Worm (Caenorhabditis elegans) whole organism, mixed stage, embryonic: ENCODE results near the gene vha-1.

ENCODE experiments used
- blmp-1 ChIP-seq: fragments of 150-350 bp; optimal IDR thresholded peaks from 2 replicates; lab custom pipeline; 2014; ENCODE audit warnings: missing biosample characterization, missing genetic modification characterization
- ceh-39 ChIP-seq: fragments of 150-350 bp; optimal IDR thresholded peaks from 2 replicates; lab custom pipeline; 2014; ENCODE audit warnings: missing biosample characterization, missing genetic modification characterization
- ceh-43 ChIP-seq: fragments of 200-800 bp; sonication (Bioruptor generic); optimal IDR thresholded peaks from 2 replicates; lab custom pipeline; 2018; ENCODE audit warnings: mild to moderate bottlenecking, missing genetic modification characterization, moderate library complexity, missing compliant biosample characterization
- ceh-83 ChIP-seq: fragments of 200-800 bp; sonication (Bioruptor generic); optimal IDR thresholded peaks from 2 replicates; lab custom pipeline; 2018; ENCODE audit warnings: mild to moderate bottlenecking, missing genetic modification characterization, missing compliant biosample characterization
- ces-1 ChIP-seq: fragments of 150-350 bp; optimal IDR thresholded peaks from 2 replicates; lab custom pipeline; 2014; ENCODE audit warnings: missing biosample characterization, missing genetic modification reagents, missing genetic modification characterization
- cnd-1 ChIP-seq: fragments of 200-800 bp; sonication (Bioruptor generic); optimal IDR thresholded peaks from 2 replicates; lab custom pipeline; 2018; ENCODE audit warnings: mild to moderate bottlenecking, missing genetic modification characterization, missing compliant biosample characterization
- elt-1 ChIP-seq: sonication (generic microtip); optimal IDR thresholded peaks from 2 replicates; lab custom pipeline; 2017; ENCODE audit warnings: missing genetic modification characterization, mild to moderate bottlenecking, missing compliant biosample characterization, antibody characterized with exemption, moderate library complexity, borderline replicate concordance; ENCODE audit not compliant: insufficient read depth
- flh-1 ChIP-seq: fragments of 200-800 bp; sonication (Bioruptor generic); optimal IDR thresholded peaks from 2 replicates; lab custom pipeline; 2018; ENCODE audit warnings: mild to moderate bottlenecking, missing genetic modification characterization, moderate library complexity, missing compliant biosample characterization
- ham-2 ChIP-seq: fragments of 200-800 bp; sonication (Bioruptor generic); optimal IDR thresholded peaks from 2 replicates; lab custom pipeline; 2018; ENCODE audit warnings: mild to moderate bottlenecking, missing genetic modification characterization, missing compliant biosample characterization
- hlh-1 ChIP-seq: fragments of 150-350 bp; optimal IDR thresholded peaks from 2 replicates; lab custom pipeline; 2014; ENCODE audit warnings: missing biosample characterization, missing genetic modification reagents, missing genetic modification characterization
- lin-13 ChIP-seq: fragments of 150-350 bp; optimal IDR thresholded peaks from 2 replicates; lab custom pipeline; 2014; ENCODE audit warnings: missing biosample characterization, missing genetic modification characterization
- lin-32 ChIP-seq: fragments of 200-800 bp; sonication (Bioruptor generic); optimal IDR thresholded peaks from 2 replicates; lab custom pipeline; 2018; ENCODE audit warnings: mild to moderate bottlenecking, missing genetic modification characterization, missing compliant biosample characterization
- lsy-2 ChIP-seq: fragments of 150-350 bp; optimal IDR thresholded peaks from 2 replicates; lab custom pipeline; 2014; ENCODE audit warnings: missing biosample characterization, missing genetic modification characterization
- mab-5 ChIP-seq: fragments of 150-350 bp; optimal IDR thresholded peaks from 2 replicates; lab custom pipeline; 2014; ENCODE audit warnings: missing biosample characterization, missing genetic modification characterization
- mep-1 ChIP-seq: fragments of 150-350 bp; optimal IDR thresholded peaks from 2 replicates; lab custom pipeline; 2017; ENCODE audit warnings: missing biosample characterization, missing genetic modification reagents, missing genetic modification characterization, inconsistent platforms
- mls-2 ChIP-seq: sonication (generic microtip); optimal IDR thresholded peaks from 2 replicates; lab custom pipeline; 2016; ENCODE audit warnings: mild to moderate bottlenecking, missing genetic modification characterization, moderate library complexity, missing compliant biosample characterization
- nhr-2 ChIP-seq: fragments of 150-350 bp; optimal IDR thresholded peaks from 2 replicates; lab custom pipeline; 2014; ENCODE audit warnings: missing biosample characterization, missing genetic modification characterization
- nhr-237 ChIP-seq: fragments of 150-350 bp; optimal IDR thresholded peaks from 2 replicates; lab custom pipeline; 2014; ENCODE audit warnings: missing biosample characterization, missing genetic modification characterization
- nhr-76 ChIP-seq: sonication (generic microtip); optimal IDR thresholded peaks from 2 replicates; lab custom pipeline; 2017; ENCODE audit warnings: missing biosample characterization, missing genetic modification characterization
- pha-4 ChIP-seq: fragments of 150-350 bp; optimal IDR thresholded peaks from 2 replicates; lab custom pipeline; 2018; ENCODE audit warnings: missing biosample characterization, missing genetic modification reagents, missing genetic modification characterization
- snpc-4 ChIP-seq: fragments of 150-350 bp; optimal IDR thresholded peaks from 2 replicates; lab custom pipeline; 2014; ENCODE audit warnings: missing biosample characterization, missing genetic modification characterization
- sptf-1 ChIP-seq: sonication (generic microtip); optimal IDR thresholded peaks from 2 replicates; lab custom pipeline; 2017; ENCODE audit warnings: mild to moderate bottlenecking, missing genetic modification characterization, moderate library complexity, missing compliant biosample characterization
- tbx-8 ChIP-seq: fragments of 200-800 bp; sonication (Bioruptor generic); optimal IDR thresholded peaks from 2 replicates; lab custom pipeline; 2018; ENCODE audit warnings: mild to moderate bottlenecking, missing genetic modification characterization, moderate library complexity, missing compliant biosample characterization
- unc-120 ChIP-seq: sonication (generic microtip); optimal IDR thresholded peaks from 2 replicates; lab custom pipeline; 2017; ENCODE audit warnings: missing genetic modification characterization, missing compliant biosample characterization; ENCODE audit not compliant: poor library complexity, severe bottlenecking
- unc-39 ChIP-seq: fragments of 150-350 bp; optimal IDR thresholded peaks from 2 replicates; lab custom pipeline; 2014; ENCODE audit warnings: missing biosample characterization, missing genetic modification characterization
- unc-62 ChIP-seq: fragments of 150-350 bp; optimal IDR thresholded peaks from 2 replicates; lab custom pipeline; 2014; ENCODE audit warnings: missing biosample characterization, missing genetic modification reagents, missing genetic modification characterization
- zip-8 ChIP-seq: fragments of 150-350 bp; optimal IDR thresholded peaks from 2 replicates; lab custom pipeline; 2014; ENCODE audit warnings: missing biosample characterization, missing genetic modification characterization
- ztf-11 ChIP-seq: fragments of 150-350 bp; optimal IDR thresholded peaks from 2 replicates; lab custom pipeline; 2014; ENCODE audit warnings: missing biosample characterization, missing genetic modification characterization

vha-1 gene

DNA sequence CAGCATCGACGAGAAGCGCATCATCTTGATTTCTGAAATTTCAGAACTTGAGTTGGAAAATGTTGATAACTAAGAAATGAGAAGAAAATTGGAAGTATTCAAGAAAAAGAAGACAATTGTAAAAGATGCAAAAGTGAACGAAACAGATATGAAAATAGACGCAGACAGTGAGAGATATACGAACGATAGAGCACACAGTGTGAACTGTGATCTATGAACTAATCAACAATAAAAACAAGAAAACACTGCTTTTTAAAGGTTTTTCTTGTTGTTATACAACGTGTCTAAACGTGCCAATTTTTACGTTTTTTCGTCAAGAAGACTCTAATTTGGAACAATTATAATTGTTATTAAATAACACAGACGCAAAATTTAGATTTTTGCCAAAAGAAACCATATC lies 28.2 kb upstream of the vha-1 start, which contains the start of gene ech-6:
Gene ech-6, minus strand, starts transcription at position 32 of the 400 bp plus-strand sequence.
- no peak for TF ChIP-seq ham-2 (GFP tag; lab: Kevin White, UChicago)
- TF ChIP-seq blmp-1 (tag; lab: Kevin White, UChicago): no peak
- TF ChIP-seq ces-1 (GFP tag; lab: Kevin White, UChicago): no peak

DNA sequence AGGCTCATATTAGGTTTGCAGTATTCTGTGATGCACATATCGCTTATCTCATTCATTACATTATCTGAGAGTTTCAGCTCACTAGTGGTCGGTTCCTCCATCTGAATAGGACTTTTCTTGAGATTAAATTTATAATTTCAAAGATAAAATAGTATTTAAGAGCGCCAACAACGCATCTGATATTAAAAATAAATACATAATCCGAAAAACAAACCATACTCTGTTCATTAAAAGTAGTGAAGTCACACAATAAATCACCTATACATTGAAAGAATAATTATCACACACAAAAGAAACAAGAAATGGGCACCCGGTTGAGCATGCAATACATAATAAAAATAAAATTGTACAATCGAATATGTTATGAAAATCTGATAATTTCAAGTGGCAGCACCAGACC lies 23.6 kb upstream of the vha-1 start, which contains the start of gene vps-53:
Gene vps-53, minus strand, starts transcription at position 101 of the 400 bp plus-strand sequence.
- no peak for TF ChIP-seq cnd-1 (tag; lab: Kevin White, UChicago)
- no peak for TF ChIP-seq ces-1 (GFP tag; lab: Kevin White, UChicago)
- TF ChIP-seq lin-13 (tag; lab: Kevin White, UChicago): no peak
- no peak for TF ChIP-seq mep-1
- no peak for TF ChIP-seq nhr-237 (tag; lab: Kevin White, UChicago)
- no peak for TF ChIP-seq snpc-4 (tag; lab: Kevin White, UChicago)
- TF ChIP-seq nhr-2 (tag; lab: Kevin White, UChicago): no peak
- TF ChIP-seq sptf-1 (tag; lab: Kevin White, UChicago): no peak
- no peak for TF ChIP-seq mab-5 (tag; lab: Kevin White, UChicago)
- no peak for TF ChIP-seq unc-120 (tag; lab: Kevin White, UChicago)
- TF ChIP-seq ceh-43: no peak
- TF ChIP-seq ceh-39: no peak
- TF ChIP-seq lsy-2 (tag; lab: Kevin White, UChicago): no peak
- TF ChIP-seq pha-4 (tag; lab: Kevin White, UChicago): no peak
- TF ChIP-seq ztf-11 (tag; lab: Kevin White, UChicago): no peak
- no peak for TF ChIP-seq elt-1 (tag; lab: Kevin White, UChicago)

ce11 chrIII:9758848-9759247 lies 22.2 kb upstream of the vha-1 start, which contains the start of gene rmd-1:
Gene rmd-1 (plus strand): TSS chrIII:9759094.
- TF ChIP-seq flh-1 (GFP tag; lab: Kevin White, UChicago): no peak

DNA sequence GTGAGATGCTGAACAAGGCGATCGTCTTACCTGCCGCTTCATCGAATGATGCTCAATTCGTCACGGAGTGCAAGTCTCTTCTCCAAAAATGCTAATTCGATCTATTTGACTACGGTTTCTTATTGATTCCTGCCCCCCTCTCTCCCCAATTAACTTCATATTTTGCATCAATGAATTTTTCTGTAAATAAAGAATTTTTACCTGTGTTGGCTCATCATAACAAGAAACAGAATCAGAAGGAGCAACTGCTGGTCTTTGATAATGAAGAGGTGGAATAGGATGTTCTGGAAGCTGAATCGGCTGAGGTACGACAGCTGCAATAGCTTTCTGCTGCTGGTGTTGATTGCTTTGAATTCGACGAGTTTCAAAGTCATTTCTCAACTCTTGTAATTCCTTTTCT lies 20.9 kb upstream of the vha-1 start:
- no peak for TF ChIP-seq unc-62 (GFP tag; lab: Kevin White, UChicago)
- no peak for TF ChIP-seq nhr-76 (tag; lab: Kevin White, UChicago)
- no peak for TF ChIP-seq unc-120 (tag; lab: Kevin White, UChicago)
- no peak for TF ChIP-seq blmp-1 (tag; lab: Kevin White, UChicago)
- TF ChIP-seq ceh-43: no peak
- TF ChIP-seq pha-4 (tag; lab: Kevin White, UChicago): no peak
- TF ChIP-seq ham-2 (GFP tag; lab: Kevin White, UChicago): no peak
- no peak for TF ChIP-seq unc-39 (tag; lab: Kevin White, UChicago)
- TF ChIP-seq lin-32 (GFP tag; lab: Kevin White, UChicago): no peak
- TF ChIP-seq snpc-4 (tag; lab: Kevin White, UChicago): no peak
- no peak for TF ChIP-seq lin-13 (tag; lab: Kevin White, UChicago)
- no peak for TF ChIP-seq cnd-1 (tag; lab: Kevin White, UChicago)

DNA sequence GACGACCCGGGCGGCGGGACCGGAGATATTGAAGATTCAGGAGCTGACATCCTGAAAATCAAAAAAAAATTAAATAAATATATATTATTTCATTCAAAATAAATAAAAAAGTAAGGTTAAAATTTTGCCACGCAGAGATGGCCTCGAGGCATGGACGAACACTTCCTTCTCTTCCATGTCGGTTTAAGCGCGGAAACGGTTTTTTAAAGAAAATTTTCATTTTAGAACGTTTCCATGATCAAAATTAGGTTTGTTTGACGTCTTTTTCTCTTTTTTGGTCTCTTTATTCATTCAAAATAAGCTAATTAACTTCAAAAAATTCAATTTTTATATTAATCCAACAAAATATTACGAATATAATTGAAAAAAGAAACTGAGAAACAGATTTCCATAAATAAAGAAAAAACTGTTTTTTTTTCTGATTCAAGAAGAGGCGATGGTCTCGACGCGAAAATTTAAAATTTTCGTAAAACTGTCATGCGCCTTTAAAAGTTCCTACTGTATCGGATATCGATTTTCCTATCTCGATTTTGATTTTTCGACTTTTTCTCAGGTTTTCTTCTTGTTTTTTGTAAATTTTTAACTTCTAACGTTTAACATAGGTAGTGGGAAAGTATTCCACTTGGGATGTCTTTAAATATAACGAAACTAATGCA lies 18.8 kb upstream of the vha-1 start, which contains the start of gene gcc-2:
Gene gcc-2, minus strand, starts transcription at position 51 of the 656 bp plus-strand sequence.
- TF ChIP-seq tbx-8 (GFP tag; lab: Kevin White, UChicago) (no peak), ham-2 (GFP tag; lab: Kevin White, UChicago) (no peak), lin-32 (GFP tag; lab: Kevin White, UChicago) (no peak), ztf-11 (tag; lab: Kevin White, UChicago) (no peak), ceh-43 (no peak), hlh-1 (tag; lab: Kevin White, UChicago) (no peak), unc-120 (tag; lab: Kevin White, UChicago) (no peak), nhr-237 (tag; lab: Kevin White, UChicago) (no peak), zip-8 (tag; lab: Kevin White, UChicago) (no peak), ceh-39 (no peak), lsy-2 (tag; lab: Kevin White, UChicago) (no peak), mls-2 (tag; lab: Kevin White, UChicago) (no peak), ceh-83 (no peak), unc-62 (GFP tag; lab: Kevin White, UChicago) (no peak)
